Fruit fly (Drosophila melanogaster): ENCODE results near the gene dgt1.
A peak's percentile ranks its signal among the peaks of the same experiment; 100 is the strongest.

dgt1 gene

DNA sequence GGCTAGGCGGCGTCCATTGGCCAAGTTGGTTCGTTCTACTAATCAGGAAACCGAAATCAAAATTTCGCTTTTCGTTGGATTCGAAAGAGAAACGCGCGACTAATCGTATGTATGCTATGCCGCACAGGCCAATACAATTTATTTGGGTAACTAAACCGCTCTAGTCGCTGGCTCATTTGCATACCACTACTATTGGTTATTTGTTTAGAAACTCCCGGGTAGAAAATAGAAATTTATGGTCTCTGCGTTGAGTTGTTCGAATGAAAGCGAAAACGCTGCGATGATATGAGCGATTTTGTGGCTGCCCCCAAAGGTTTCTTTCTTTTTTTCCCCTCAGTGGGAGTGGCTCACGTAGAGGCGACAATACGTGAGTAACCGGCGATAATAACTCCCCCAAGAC is 35.7 kb upstream of the dgt1 start:
- TF ChIP-seq Lpt (GFP tag; optimal IDR thresholded peaks at IDR 0.05), result no peak
- TF ChIP-seq Eip75B (GFP tag; optimal IDR thresholded peaks at IDR 0.05), result no peak
- no peak for TF ChIP-seq topi (GFP tag; optimal IDR thresholded peaks at IDR 0.05)
- TF ChIP-seq CG11902 (GFP tag; optimal IDR thresholded peaks at IDR 0.05), result no peak
- TF ChIP-seq Gug (GFP tag; IDR thresholded peaks at IDR 0.05), result no peak
- TF ChIP-seq CG3032 (tag; optimal IDR thresholded peaks at IDR 0.05), result no peak
- no peak for TF ChIP-seq Sox15 (GFP tag; optimal IDR thresholded peaks at IDR 0.05)
- no peak for TF ChIP-seq dac (GFP tag; optimal IDR thresholded peaks at IDR 0.05)
- no peak for TF ChIP-seq acj6 (GFP tag; optimal IDR thresholded peaks at IDR 0.05)
- TF ChIP-seq fd59A (GFP tag; optimal IDR thresholded peaks at IDR 0.05), result no peak
- no peak for TF ChIP-seq svp (GFP tag)
- TF ChIP-seq lz (GFP tag; optimal IDR thresholded peaks at IDR 0.05), result no peak

DNA sequence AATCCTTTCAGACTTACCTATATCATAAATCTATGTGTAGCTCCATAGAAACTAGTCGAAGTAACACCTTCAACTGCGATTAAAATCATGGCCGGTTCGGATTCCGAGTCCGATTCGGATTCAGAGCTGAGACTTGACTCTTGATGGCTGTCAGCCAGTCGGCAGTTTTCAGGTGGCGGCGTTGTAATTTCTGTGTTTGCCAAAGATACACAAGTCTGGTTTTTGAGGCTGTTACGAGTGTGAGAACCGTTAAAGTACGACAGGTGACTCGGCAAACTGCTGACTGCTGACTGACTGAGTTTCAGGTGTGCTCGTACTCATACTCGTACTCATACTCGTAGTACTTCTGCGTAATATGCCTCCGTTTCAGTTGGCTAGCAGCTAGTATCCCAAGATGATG is 33.9 kb upstream of the dgt1 start:
- TF ChIP-seq CG9139 (GFP tag; optimal IDR thresholded peaks at IDR 0.05) (no peak), OdsH (GFP tag; optimal IDR thresholded peaks at IDR 0.05) (no peak), fkh (GFP tag; optimal IDR thresholded peaks at IDR 0.05) (peak; percentile 76)

dm6 chr3R:29880306-29880705 is 23.0 kb upstream of the dgt1 start:
- TF ChIP-seq ss (GFP tag; optimal IDR thresholded peaks at IDR 0.05), result peak in 1 of 2 experiments; percentile 22
- TF ChIP-seq vri (GFP tag; optimal IDR thresholded peaks at IDR 0.05), result no peak

dm6 chr3R:29876733-29877193 is 19.5 kb upstream of the dgt1 start, which contains the start of gene CG31038:
TSS of gene CG31038 (plus strand) at chr3R:29877059.
- TF ChIP-seq CG6792 (GFP tag; optimal IDR thresholded peaks at IDR 0.05) (no peak), Sox102F (GFP tag; optimal IDR thresholded peaks at IDR 0.05) (peak; percentile 35), Hr4 (GFP tag; optimal IDR thresholded peaks at IDR 0.05) (peak; percentile 63), Eip93F (GFP tag; optimal IDR thresholded peaks at IDR 0.05) (no peak), Smox (GFP tag; optimal IDR thresholded peaks at IDR 0.05) (peak; percentile 66), eg (GFP tag; IDR thresholded peaks at IDR 0.05) (peak; percentile 70; the same call in 2 of the 3 replicates), salr (GFP tag; optimal IDR thresholded peaks at IDR 0.05) (peak in 1 of 2 experiments; percentile 56), CG8632 (GFP tag; optimal IDR thresholded peaks at IDR 0.05) (peak; percentile 51), net (GFP tag; optimal IDR thresholded peaks at IDR 0.05) (peak; percentile 60), Hr38 (GFP tag; optimal IDR thresholded peaks at IDR 0.05) (no peak), CG3032 (tag; optimal IDR thresholded peaks at IDR 0.05) (peak; percentile 22), CG6808 (GFP tag; optimal IDR thresholded peaks at IDR 0.05) (peak; percentile 55), dac (GFP tag; optimal IDR thresholded peaks at IDR 0.05) (no peak), Eip78C (GFP tag) (peak; percentile 93), fkh (GFP tag; optimal IDR thresholded peaks at IDR 0.05) (peak; percentile 71), CG7368 (GFP tag; optimal IDR thresholded peaks at IDR 0.05) (no peak), spab (GFP tag; optimal IDR thresholded peaks at IDR 0.05) (peak; percentile 28), ss (GFP tag; optimal IDR thresholded peaks at IDR 0.05) (peak; percentile 63 to 79), pdm3 (GFP tag; optimal IDR thresholded peaks at IDR 0.05) (peak; percentile 63), CG11762 (GFP tag; optimal IDR thresholded peaks at IDR 0.05; ENCODE audit: insufficient read depth) (no peak), CG11902 (GFP tag; optimal IDR thresholded peaks at IDR 0.05) (no peak), achi (GFP tag; optimal IDR thresholded peaks at IDR 0.05) (peak; percentile 39), CG15336 (GFP tag; IDR thresholded peaks at IDR 0.05) (peak; percentile 63; the same call in 1 of the 2 replicates), CG10669 (GFP tag; optimal IDR thresholded peaks at IDR 0.05) (peak; percentile 51), dsx (GFP tag; optimal IDR thresholded peaks at IDR 0.05; ENCODE audit: poor library complexity, severe bottlenecking) (peak; percentile 95), CG8119 (GFP tag; IDR thresholded peaks at IDR 0.05) (peak; percentile 56; the same call in 1 of the 3 replicates), Ets21C (GFP tag; optimal IDR thresholded peaks at IDR 0.05) (no peak), fd59A (GFP tag; optimal IDR thresholded peaks at IDR 0.05) (peak; percentile 33), Ets96B (tag; optimal IDR thresholded peaks at IDR 0.05) (peak; percentile 43), Lpt (GFP tag; optimal IDR thresholded peaks at IDR 0.05) (peak; percentile 67), CG34406 (GFP tag; optimal IDR thresholded peaks at IDR 0.05) (peak; percentile 30), cyc (GFP tag; optimal IDR thresholded peaks at IDR 0.05) (peak; percentile 30), topi (GFP tag; optimal IDR thresholded peaks at IDR 0.05) (peak; percentile 44), Gug (GFP tag; IDR thresholded peaks at IDR 0.05) (no peak), CG6854 (GFP tag; optimal IDR thresholded peaks at IDR 0.05) (peak; percentile 25), CG32006 (GFP tag; optimal IDR thresholded peaks at IDR 0.05) (peak; percentile 63), CG3919 (GFP tag; optimal IDR thresholded peaks at IDR 0.05) (peak; percentile 36)

Measured in whole organism, prepupa.